Worm (Caenorhabditis elegans) whole organism, L3 larva: ENCODE data around the gene ZC155.4.

Experiments used
- R02D3.7 ChIP-seq: fragments of 150-350 bp; optimal IDR thresholded peaks from 2 replicates; lab custom pipeline; 2014; ENCODE audit warnings: missing biosample characterization, missing genetic modification characterization
- ZK546.5 ChIP-seq: sonication (generic microtip); optimal IDR thresholded peaks from 2 replicates; lab custom pipeline; 2017; ENCODE audit warnings: missing biosample characterization, missing genetic modification characterization
- aly-2 ChIP-seq: fragments of 150-350 bp; optimal IDR thresholded peaks from 2 replicates; lab custom pipeline; 2014; ENCODE audit warnings: missing biosample characterization, missing genetic modification characterization
- ama-1 ChIP-seq: fragments of 150-350 bp; optimal IDR thresholded peaks from 2 replicates; lab custom pipeline; 2018
- ceh-16 ChIP-seq: sonication (generic microtip); optimal IDR thresholded peaks from 2 replicates; lab custom pipeline; 2017; ENCODE audit warnings: missing biosample characterization, missing genetic modification characterization
- ceh-28 ChIP-seq: fragments of 150-350 bp; optimal IDR thresholded peaks from 2 replicates; lab custom pipeline; 2014; ENCODE audit warnings: missing biosample characterization, missing genetic modification reagents, missing genetic modification characterization
- ceh-82 ChIP-seq: fragments of 150-350 bp; optimal IDR thresholded peaks from 2 replicates; lab custom pipeline; 2014; ENCODE audit warnings: missing biosample characterization, missing genetic modification characterization
- ceh-9 ChIP-seq: sonication (generic microtip); optimal IDR thresholded peaks from 2 replicates; lab custom pipeline; 2018; ENCODE audit warnings: missing biosample characterization, missing genetic modification characterization
- egl-27 ChIP-seq: sonication (generic microtip); optimal IDR thresholded peaks from 4 replicates; lab custom pipeline; 2017; ENCODE audit warnings: missing biosample characterization, missing genetic modification reagents, missing genetic modification characterization
- egl-5 ChIP-seq: fragments of 150-350 bp; optimal IDR thresholded peaks from 2 replicates; lab custom pipeline; 2017; ENCODE audit warnings: missing biosample characterization, missing genetic modification reagents, missing genetic modification characterization, inconsistent platforms
- elt-1 ChIP-seq: fragments of 150-350 bp; optimal IDR thresholded peaks from 2 replicates; lab custom pipeline; 2014; ENCODE audit warnings: missing biosample characterization, missing genetic modification characterization
- elt-2 ChIP-seq: sonication (generic microtip); optimal IDR thresholded peaks from 2 replicates; lab custom pipeline; 2016; ENCODE audit warnings: missing genetic modification reagents, mild to moderate bottlenecking, missing genetic modification characterization, missing compliant biosample characterization
- elt-3 ChIP-seq, 3 experiments: fragments of 150-350 bp in 1 of 3; sonication (generic microtip) in 2 of 3; optimal IDR thresholded peaks; 2 replicates in 2 of 3; 4 replicates in 1 of 3; lab custom pipeline; 2014 to 2017; ENCODE audit warnings: missing biosample characterization in 3 of 3, missing genetic modification characterization in 3 of 3
- eor-1 ChIP-seq, 2 experiments: fragments of 150-350 bp; optimal IDR thresholded peaks; 2 replicates each; lab custom pipeline; 2014 to 2018; ENCODE audit warnings: missing biosample characterization in 2 of 2, missing genetic modification characterization in 2 of 2
- fkh-10 ChIP-seq: sonication (generic microtip); optimal IDR thresholded peaks from 2 replicates; lab custom pipeline; 2017; ENCODE audit warnings: missing biosample characterization, missing genetic modification reagents, missing genetic modification characterization
- fkh-2 ChIP-seq: fragments of 150-350 bp; optimal IDR thresholded peaks from 2 replicates; lab custom pipeline; 2014; ENCODE audit warnings: missing biosample characterization, missing genetic modification reagents, missing genetic modification characterization
- fos-1 ChIP-seq: fragments of 150-350 bp; optimal IDR thresholded peaks from 2 replicates; lab custom pipeline; 2014; ENCODE audit warnings: missing biosample characterization, missing genetic modification characterization
- hmg-11 ChIP-seq: sonication (generic microtip); optimal IDR thresholded peaks from 2 replicates; lab custom pipeline; 2016; ENCODE audit warnings: missing genetic modification characterization, missing compliant biosample characterization
- jun-1 ChIP-seq: fragments of 150-350 bp; optimal IDR thresholded peaks from 2 replicates; lab custom pipeline; 2014; ENCODE audit warnings: missing biosample characterization, missing genetic modification reagents, missing genetic modification characterization
- lin-15B ChIP-seq: fragments of 150-350 bp; optimal IDR thresholded peaks from 2 replicates; lab custom pipeline; 2014; ENCODE audit warnings: missing biosample characterization, missing genetic modification characterization
- lin-39 ChIP-seq: fragments of 150-350 bp; optimal IDR thresholded peaks from 2 replicates; lab custom pipeline; 2018; ENCODE audit warnings: missing biosample characterization, missing genetic modification reagents, missing genetic modification characterization
- lsy-12 ChIP-seq: sonication (generic microtip); optimal IDR thresholded peaks from 2 replicates; lab custom pipeline; 2016; ENCODE audit warnings: mild to moderate bottlenecking, missing genetic modification characterization, missing compliant biosample characterization
- nfya-1 ChIP-seq: sonication (generic microtip); optimal IDR thresholded peaks from 2 replicates; lab custom pipeline; 2017; ENCODE audit warnings: missing genetic modification characterization, mild to moderate bottlenecking, missing compliant biosample characterization, antibody characterized with exemption, moderate library complexity; ENCODE audit not compliant: insufficient read depth
- nhr-11 ChIP-seq: fragments of 150-350 bp; optimal IDR thresholded peaks from 2 replicates; lab custom pipeline; 2014; ENCODE audit warnings: missing biosample characterization, missing genetic modification characterization
- nhr-12 ChIP-seq: fragments of 150-350 bp; optimal IDR thresholded peaks from 2 replicates; lab custom pipeline; 2014; ENCODE audit warnings: missing biosample characterization, missing genetic modification characterization
- nhr-23 ChIP-seq: fragments of 150-350 bp; optimal IDR thresholded peaks from 2 replicates; lab custom pipeline; 2014; ENCODE audit warnings: missing biosample characterization, missing genetic modification reagents, missing genetic modification characterization
- nhr-237 ChIP-seq: fragments of 150-350 bp; optimal IDR thresholded peaks from 2 replicates; lab custom pipeline; 2014; ENCODE audit warnings: missing biosample characterization, missing genetic modification characterization
- nhr-25 ChIP-seq: sonication (generic microtip); optimal IDR thresholded peaks from 2 replicates; lab custom pipeline; 2017; ENCODE audit warnings: missing biosample characterization, missing genetic modification characterization
- nhr-43 ChIP-seq: sonication (generic microtip); optimal IDR thresholded peaks from 2 replicates; lab custom pipeline; 2016; ENCODE audit warnings: mild to moderate bottlenecking, missing genetic modification characterization, missing compliant biosample characterization; ENCODE audit not compliant: poor library complexity, severe bottlenecking
- nhr-67 ChIP-seq: fragments of 150-350 bp; optimal IDR thresholded peaks from 2 replicates; lab custom pipeline; 2014; ENCODE audit warnings: missing biosample characterization, missing genetic modification characterization
- nhr-76 ChIP-seq: fragments of 150-350 bp; sonication (generic microtip); optimal IDR thresholded peaks from 5 replicates; lab custom pipeline; 2014; ENCODE audit warnings: missing biosample characterization, missing genetic modification characterization
- nhr-77 ChIP-seq: fragments of 150-350 bp; optimal IDR thresholded peaks from 2 replicates; lab custom pipeline; 2014; ENCODE audit warnings: missing biosample characterization, missing genetic modification characterization
- pha-4 ChIP-seq: fragments of 150-350 bp; optimal IDR thresholded peaks from 2 replicates; lab custom pipeline; 2014; ENCODE audit warnings: missing biosample characterization, missing genetic modification reagents, missing genetic modification characterization
- pqm-1 ChIP-seq: fragments of 150-350 bp; optimal IDR thresholded peaks from 2 replicates; lab custom pipeline; 2017; ENCODE audit warnings: missing biosample characterization, missing genetic modification characterization, inconsistent platforms
- sea-2 ChIP-seq: fragments of 150-350 bp; sonication (generic microtip); optimal IDR thresholded peaks from 4 replicates; lab custom pipeline; 2014; ENCODE audit warnings: missing biosample characterization, missing genetic modification reagents, missing genetic modification characterization
- skn-1 ChIP-seq: fragments of 150-350 bp; optimal IDR thresholded peaks from 2 replicates; lab custom pipeline; 2014; ENCODE audit warnings: missing biosample characterization, missing genetic modification characterization
- snpc-4 ChIP-seq: fragments of 150-350 bp; optimal IDR thresholded peaks from 2 replicates; lab custom pipeline; 2014; ENCODE audit warnings: missing biosample characterization, missing genetic modification characterization
- tbx-2 ChIP-seq: sonication (generic microtip); optimal IDR thresholded peaks from 2 replicates; lab custom pipeline; 2016; ENCODE audit warnings: mild to moderate bottlenecking, missing genetic modification characterization, missing compliant biosample characterization
- ztf-4 ChIP-seq: fragments of 150-350 bp; optimal IDR thresholded peaks from 2 replicates; lab custom pipeline; 2014; ENCODE audit warnings: missing biosample characterization, missing genetic modification characterization

Gene ZC155.4

DNA sequence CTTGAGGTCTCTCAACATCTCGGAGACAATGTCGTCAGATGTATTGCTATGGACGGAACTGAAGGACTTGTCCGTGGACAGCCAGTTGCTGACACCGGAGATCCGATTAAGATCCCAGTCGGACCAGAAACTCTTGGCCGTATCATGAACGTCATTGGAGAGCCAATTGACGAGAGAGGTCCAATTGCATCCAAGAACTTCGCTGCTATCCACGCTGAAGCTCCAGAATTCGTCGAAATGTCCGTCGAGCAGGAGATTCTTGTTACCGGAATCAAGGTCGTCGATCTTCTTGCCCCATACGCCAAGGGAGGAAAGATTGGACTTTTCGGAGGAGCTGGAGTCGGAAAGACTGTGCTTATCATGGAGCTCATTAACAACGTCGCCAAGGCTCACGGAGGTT lies 13.6 kb upstream of the ZC155.4 start:
- no peak for TF ChIP-seq nhr-67
- no peak for TF ChIP-seq nhr-23
- no peak for TF ChIP-seq nhr-12 (tag; lab: Kevin White, UChicago)
- no peak for TF ChIP-seq ceh-82 (tag; lab: Kevin White, UChicago)
- no peak for TF ChIP-seq elt-2
- no peak for TF ChIP-seq elt-3 (tag; optimal IDR thresholded peaks at IDR 0.05; lab: Kevin White, UChicago)
- no peak for TF ChIP-seq jun-1 (tag; lab: Kevin White, UChicago)
- TF ChIP-seq ceh-16 (tag; lab: Kevin White, UChicago) = no peak
- no peak for TF ChIP-seq ZK546.5 (tag; lab: Kevin White, UChicago)
- no peak for TF ChIP-seq sea-2 (GFP tag; lab: Kevin White, UChicago)
- no peak for TF ChIP-seq elt-1 (tag; lab: Kevin White, UChicago)
- no peak for TF ChIP-seq nhr-25 (tag; lab: Kevin White, UChicago)
- TF ChIP-seq, all 47 proteins: peak for 0

DNA sequence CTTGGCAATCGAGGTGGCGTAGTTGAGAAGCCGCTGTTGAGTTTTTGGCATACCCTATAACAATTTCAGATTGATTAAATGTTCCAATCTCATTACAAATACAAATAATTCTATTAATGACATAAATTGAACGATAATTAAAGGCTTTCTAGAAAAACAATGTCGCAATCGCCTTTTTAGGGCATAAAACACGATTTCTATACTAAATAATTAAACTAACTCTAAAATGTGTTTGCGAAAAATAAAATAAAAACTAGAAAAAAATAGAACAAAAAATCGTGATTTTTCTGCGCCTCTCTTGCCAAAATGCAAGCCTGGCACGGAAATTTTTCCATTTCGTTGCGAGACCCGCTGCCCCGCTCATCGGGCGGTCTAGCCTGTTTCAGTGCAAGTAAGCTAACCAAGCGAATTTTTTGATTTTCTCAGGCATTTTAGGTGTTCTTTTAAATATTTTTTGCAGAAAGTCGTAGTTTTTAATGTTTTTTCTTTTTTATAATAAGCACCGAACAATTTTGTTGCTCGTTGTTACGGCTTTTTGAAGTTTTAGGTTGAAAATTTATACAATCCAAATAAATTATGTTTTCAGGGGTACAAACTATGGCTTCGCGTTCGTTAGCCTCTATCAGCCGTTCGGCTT lies 12.7 kb upstream of the ZC155.4 start, which contains the start of the genes C34E10.12, C34E10.10 and atp-2:
Gene C34E10.12, minus strand, starts transcription at position 51 of the 637 bp plus-strand sequence.
Gene C34E10.10, minus strand, starts transcription at position 54 of the 637 bp plus-strand sequence.
Gene atp-2, plus strand, starts transcription at position 587 of the 637 bp plus-strand sequence.
- TF ChIP-seq fos-1 (tag; lab: Kevin White, UChicago) (no peak), lin-39 (tag; lab: Kevin White, UChicago) (peak; percentile 94), ama-1 (lab: Kevin White, UChicago) (peak; percentile 42), pqm-1 (tag; lab: Kevin White, UChicago) (peak; percentile 42), egl-5 (tag; lab: Kevin White, UChicago) (peak; percentile 88), hmg-11 (peak; percentile 91), nhr-67 (no peak), ztf-4 (tag; lab: Kevin White, UChicago) (peak; percentile 25), elt-2 (peak; percentile 62), lsy-12 (tag; lab: Kevin White, UChicago) (peak; percentile 77), skn-1 (tag; lab: Kevin White, UChicago) (peak; percentile 57), ceh-16 (tag; lab: Kevin White, UChicago) (no peak), nfya-1 (tag; lab: Kevin White, UChicago) (peak; percentile 93), nhr-25 (tag; lab: Kevin White, UChicago) (peak; percentile 78), ceh-9 (tag; lab: Kevin White, UChicago) (no peak), tbx-2 (tag; lab: Kevin White, UChicago) (peak; percentile 29), snpc-4 (tag; lab: Kevin White, UChicago) (peak; percentile 40), nhr-237 (tag; lab: Kevin White, UChicago) (no peak), nhr-12 (tag; lab: Kevin White, UChicago) (no peak), R02D3.7 (tag; lab: Kevin White, UChicago) (peak; percentile 50), jun-1 (tag; lab: Kevin White, UChicago) (peak; percentile 2), pha-4 (tag; lab: Kevin White, UChicago) (peak; percentile 97), nhr-43 (tag; lab: Kevin White, UChicago) (peak; percentile 80), ceh-82 (tag; lab: Kevin White, UChicago) (peak; percentile 9), lin-15B (tag; lab: Kevin White, UChicago) (peak; percentile 95), fkh-10 (GFP tag; lab: Kevin White, UChicago) (peak; percentile 33), nhr-23 (peak; percentile 92), nhr-11 (tag; lab: Kevin White, UChicago) (peak; percentile 30), ZK546.5 (tag; lab: Kevin White, UChicago) (no peak)
- TF ChIP-seq, all 47 proteins: peak for 22

DNA sequence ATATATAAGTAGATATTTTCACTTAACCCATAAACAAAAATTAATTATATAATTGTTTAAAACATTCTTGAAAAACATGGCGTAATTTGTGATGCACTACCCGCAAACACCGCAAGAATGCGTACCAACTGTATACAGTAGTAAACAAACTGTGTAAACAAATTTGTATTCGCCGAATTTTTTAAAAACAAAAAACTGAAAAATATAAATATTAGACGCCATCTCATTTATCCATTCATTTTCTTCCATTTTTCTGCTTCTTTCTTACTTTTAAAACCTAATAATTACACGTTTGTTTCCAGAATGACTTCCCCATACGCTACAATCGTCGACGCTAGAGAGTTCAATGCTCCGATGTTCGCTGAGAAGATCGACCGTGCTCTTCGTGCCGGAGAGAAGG lies 10.0 kb upstream of the ZC155.4 start, which contains the start of gene nex-1:
Gene nex-1, plus strand, starts transcription at position 301 of the 400 bp plus-strand sequence.
- TF ChIP-seq nhr-76 (no peak), lsy-12 (tag; lab: Kevin White, UChicago) (no peak), eor-1 (tag; optimal IDR thresholded peaks at IDR 0.05; lab: Kevin White, UChicago) (no peak), nhr-77 (no peak)

DNA sequence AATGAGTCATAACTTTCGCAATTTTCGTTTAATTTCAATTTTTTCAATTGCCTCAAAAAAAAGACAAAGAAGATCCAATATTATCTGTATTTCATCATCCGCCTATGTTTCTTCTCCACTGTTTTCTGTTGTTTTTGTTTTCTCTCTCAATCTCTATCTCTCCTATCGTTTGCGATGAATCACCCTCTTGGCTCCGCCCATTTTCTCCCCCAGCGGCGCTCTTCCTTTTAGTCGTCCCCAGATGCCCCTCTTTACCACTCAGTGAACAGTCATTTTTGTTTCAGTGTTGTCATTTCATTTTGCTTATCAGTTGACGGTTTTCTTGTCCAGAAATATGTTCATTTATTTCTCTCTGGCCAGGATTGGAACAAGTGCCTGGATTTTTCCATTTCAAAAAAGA lies 9.6 kb upstream of the ZC155.4 start:
- TF ChIP-seq pqm-1 (tag; lab: Kevin White, UChicago) (peak; percentile 12), ama-1 (lab: Kevin White, UChicago) (peak; percentile 20), pha-4 (tag; lab: Kevin White, UChicago) (peak; percentile 12), ceh-16 (tag; lab: Kevin White, UChicago) (no peak), jun-1 (tag; lab: Kevin White, UChicago) (peak; percentile 44), nhr-23 (peak; percentile 44), ceh-28 (tag; lab: Kevin White, UChicago) (no peak), nfya-1 (tag; lab: Kevin White, UChicago) (peak; percentile 28), aly-2 (no peak), nhr-25 (tag; lab: Kevin White, UChicago) (no peak), ztf-4 (tag; lab: Kevin White, UChicago) (no peak), skn-1 (tag; lab: Kevin White, UChicago) (no peak), lsy-12 (tag; lab: Kevin White, UChicago) (no peak), nhr-43 (tag; lab: Kevin White, UChicago) (no peak), eor-1 (tag; optimal IDR thresholded peaks at IDR 0.05; lab: Kevin White, UChicago) (no peak), elt-2 (peak; percentile 37), tbx-2 (tag; lab: Kevin White, UChicago) (no peak), fkh-2 (tag; lab: Kevin White, UChicago) (no peak), hmg-11 (no peak), ZK546.5 (tag; lab: Kevin White, UChicago) (no peak), egl-27 (peak; percentile 3), fos-1 (tag; lab: Kevin White, UChicago) (peak; percentile 10)
